Worm (Caenorhabditis elegans) whole organism, L4/young adult: ENCODE measurements around the gene btb-20.

Experiments used
- W03F9.2 ChIP-seq: fragments of 150-350 bp; optimal IDR thresholded peaks from 2 replicates; lab custom pipeline; 2014; ENCODE audit warnings: missing biosample characterization, missing genetic modification characterization
- dao-5 ChIP-seq: sonication (generic microtip); optimal IDR thresholded peaks from 2 replicates; lab custom pipeline; 2016; ENCODE audit warnings: missing genotype, missing genetic modification characterization, moderate library complexity, missing compliant biosample characterization
- him-1 ChIP-seq: sonication (generic microtip); optimal IDR thresholded peaks from 2 replicates; lab custom pipeline; 2016; ENCODE audit warnings: missing genotype, missing genetic modification reagents, missing genetic modification characterization, missing compliant biosample characterization

ce11 chrII:14555019-14555418 lies 31.7 kb upstream of the btb-20 start:
- TF ChIP-seq him-1 (tag; lab: Kevin White, UChicago) (no peak), W03F9.2 (tag; lab: Kevin White, UChicago) (no peak), dao-5 (no peak)
